Fruit fly (Drosophila melanogaster): ENCODE data around the gene CG5568.

- TF ChIP-seq fd96Ca (GFP tag; IDR thresholded peaks at IDR 0.05) = no peak
- no peak for TF ChIP-seq EcR (GFP tag; optimal IDR thresholded peaks at IDR 0.05)
- TF ChIP-seq CG32121 (GFP tag; IDR thresholded peaks at IDR 0.05) = no peak
- TF ChIP-seq CG15710 (tag; optimal IDR thresholded peaks at IDR 0.05) = no peak
- no peak for TF ChIP-seq CG8159 (tag; optimal IDR thresholded peaks at IDR 0.05)
- TF ChIP-seq gl (tag; optimal IDR thresholded peaks at IDR 0.05) = no peak
- TF ChIP-seq CG4496 (GFP tag; IDR thresholded peaks at IDR 0.05) = no peak
- TF ChIP-seq CG8301 (tag; optimal IDR thresholded peaks at IDR 0.05) = no peak
- TF ChIP-seq Snoo (tag; optimal IDR thresholded peaks at IDR 0.05) = no peak
- no peak for TF ChIP-seq CG12605 (GFP tag; IDR thresholded peaks at IDR 0.05)
Observed at dm6 chr3L:5878734-5879291, 7.5 kb downstream of the CG5568 start.

All from whole organism, pupa.